Worm (Caenorhabditis elegans) whole organism, mixed stage, embryonic: ENCODE measurements around the gene cogc-8.

Source experiments
- M03D4.4 ChIP-seq: sonication (generic microtip); optimal IDR thresholded peaks from 2 replicates; lab custom pipeline; 2017; ENCODE audit warnings: mild to moderate bottlenecking, missing genetic modification characterization, missing compliant biosample characterization
- bed-3 ChIP-seq: fragments of 200-800 bp; sonication (Bioruptor generic); optimal IDR thresholded peaks from 3 replicates; lab custom pipeline; 2018; ENCODE audit warnings: mild to moderate bottlenecking, missing genetic modification characterization, moderate library complexity, missing compliant biosample characterization
- blmp-1 ChIP-seq: fragments of 150-350 bp; optimal IDR thresholded peaks from 2 replicates; lab custom pipeline; 2014; ENCODE audit warnings: missing biosample characterization, missing genetic modification characterization
- ceh-39 ChIP-seq: fragments of 150-350 bp; optimal IDR thresholded peaks from 2 replicates; lab custom pipeline; 2014; ENCODE audit warnings: missing biosample characterization, missing genetic modification characterization
- ceh-43 ChIP-seq: fragments of 200-800 bp; sonication (Bioruptor generic); optimal IDR thresholded peaks from 2 replicates; lab custom pipeline; 2018; ENCODE audit warnings: mild to moderate bottlenecking, missing genetic modification characterization, moderate library complexity, missing compliant biosample characterization
- ceh-83 ChIP-seq: fragments of 200-800 bp; sonication (Bioruptor generic); optimal IDR thresholded peaks from 2 replicates; lab custom pipeline; 2018; ENCODE audit warnings: mild to moderate bottlenecking, missing genetic modification characterization, missing compliant biosample characterization
- ces-1 ChIP-seq: fragments of 150-350 bp; optimal IDR thresholded peaks from 2 replicates; lab custom pipeline; 2014; ENCODE audit warnings: missing biosample characterization, missing genetic modification reagents, missing genetic modification characterization
- cnd-1 ChIP-seq: fragments of 200-800 bp; sonication (Bioruptor generic); optimal IDR thresholded peaks from 2 replicates; lab custom pipeline; 2018; ENCODE audit warnings: mild to moderate bottlenecking, missing genetic modification characterization, missing compliant biosample characterization
- drap-1 ChIP-seq: fragments of 200-800 bp; sonication (Bioruptor generic); optimal IDR thresholded peaks from 3 replicates; lab custom pipeline; 2018; ENCODE audit warnings: mild to moderate bottlenecking, missing genetic modification characterization, missing compliant biosample characterization
- elt-1 ChIP-seq: sonication (generic microtip); optimal IDR thresholded peaks from 2 replicates; lab custom pipeline; 2017; ENCODE audit warnings: missing genetic modification characterization, mild to moderate bottlenecking, missing compliant biosample characterization, antibody characterized with exemption, moderate library complexity, borderline replicate concordance; ENCODE audit not compliant: insufficient read depth
- elt-3 ChIP-seq: fragments of 150-350 bp; optimal IDR thresholded peaks from 2 replicates; lab custom pipeline; 2014; ENCODE audit warnings: missing biosample characterization, missing genetic modification characterization
- flh-1 ChIP-seq: fragments of 200-800 bp; sonication (Bioruptor generic); optimal IDR thresholded peaks from 2 replicates; lab custom pipeline; 2018; ENCODE audit warnings: mild to moderate bottlenecking, missing genetic modification characterization, moderate library complexity, missing compliant biosample characterization
- ham-2 ChIP-seq: fragments of 200-800 bp; sonication (Bioruptor generic); optimal IDR thresholded peaks from 2 replicates; lab custom pipeline; 2018; ENCODE audit warnings: mild to moderate bottlenecking, missing genetic modification characterization, missing compliant biosample characterization
- hlh-1 ChIP-seq: fragments of 150-350 bp; optimal IDR thresholded peaks from 2 replicates; lab custom pipeline; 2014; ENCODE audit warnings: missing biosample characterization, missing genetic modification reagents, missing genetic modification characterization
- lin-13 ChIP-seq: fragments of 150-350 bp; optimal IDR thresholded peaks from 2 replicates; lab custom pipeline; 2014; ENCODE audit warnings: missing biosample characterization, missing genetic modification characterization
- lin-32 ChIP-seq: fragments of 200-800 bp; sonication (Bioruptor generic); optimal IDR thresholded peaks from 2 replicates; lab custom pipeline; 2018; ENCODE audit warnings: mild to moderate bottlenecking, missing genetic modification characterization, missing compliant biosample characterization
- lsy-2 ChIP-seq: fragments of 150-350 bp; optimal IDR thresholded peaks from 2 replicates; lab custom pipeline; 2014; ENCODE audit warnings: missing biosample characterization, missing genetic modification characterization
- mab-5 ChIP-seq: fragments of 150-350 bp; optimal IDR thresholded peaks from 2 replicates; lab custom pipeline; 2014; ENCODE audit warnings: missing biosample characterization, missing genetic modification characterization
- mep-1 ChIP-seq: fragments of 150-350 bp; optimal IDR thresholded peaks from 2 replicates; lab custom pipeline; 2017; ENCODE audit warnings: missing biosample characterization, missing genetic modification reagents, missing genetic modification characterization, inconsistent platforms
- mls-2 ChIP-seq: sonication (generic microtip); optimal IDR thresholded peaks from 2 replicates; lab custom pipeline; 2016; ENCODE audit warnings: mild to moderate bottlenecking, missing genetic modification characterization, moderate library complexity, missing compliant biosample characterization
- nhr-12 ChIP-seq: fragments of 150-350 bp; optimal IDR thresholded peaks from 2 replicates; lab custom pipeline; 2014; ENCODE audit warnings: missing biosample characterization, missing genetic modification characterization
- nhr-2 ChIP-seq: fragments of 150-350 bp; optimal IDR thresholded peaks from 2 replicates; lab custom pipeline; 2014; ENCODE audit warnings: missing biosample characterization, missing genetic modification characterization
- nhr-237 ChIP-seq: fragments of 150-350 bp; optimal IDR thresholded peaks from 2 replicates; lab custom pipeline; 2014; ENCODE audit warnings: missing biosample characterization, missing genetic modification characterization
- nhr-28 ChIP-seq: fragments of 150-350 bp; optimal IDR thresholded peaks from 2 replicates; lab custom pipeline; 2014; ENCODE audit warnings: missing biosample characterization, missing genetic modification characterization
- nhr-76 ChIP-seq: sonication (generic microtip); optimal IDR thresholded peaks from 2 replicates; lab custom pipeline; 2017; ENCODE audit warnings: missing biosample characterization, missing genetic modification characterization
- pha-4 ChIP-seq: fragments of 150-350 bp; optimal IDR thresholded peaks from 2 replicates; lab custom pipeline; 2018; ENCODE audit warnings: missing biosample characterization, missing genetic modification reagents, missing genetic modification characterization
- sem-2 ChIP-seq: fragments of 200-800 bp; sonication (Bioruptor generic); optimal IDR thresholded peaks from 2 replicates; lab custom pipeline; 2018; ENCODE audit warnings: mild to moderate bottlenecking, missing genetic modification characterization, missing compliant biosample characterization
- snpc-4 ChIP-seq: fragments of 150-350 bp; optimal IDR thresholded peaks from 2 replicates; lab custom pipeline; 2014; ENCODE audit warnings: missing biosample characterization, missing genetic modification characterization
- sptf-1 ChIP-seq: sonication (generic microtip); optimal IDR thresholded peaks from 2 replicates; lab custom pipeline; 2017; ENCODE audit warnings: mild to moderate bottlenecking, missing genetic modification characterization, moderate library complexity, missing compliant biosample characterization
- tbx-8 ChIP-seq: fragments of 200-800 bp; sonication (Bioruptor generic); optimal IDR thresholded peaks from 2 replicates; lab custom pipeline; 2018; ENCODE audit warnings: mild to moderate bottlenecking, missing genetic modification characterization, moderate library complexity, missing compliant biosample characterization
- unc-120 ChIP-seq: sonication (generic microtip); optimal IDR thresholded peaks from 2 replicates; lab custom pipeline; 2017; ENCODE audit warnings: missing genetic modification characterization, missing compliant biosample characterization; ENCODE audit not compliant: poor library complexity, severe bottlenecking
- unc-39 ChIP-seq: fragments of 150-350 bp; optimal IDR thresholded peaks from 2 replicates; lab custom pipeline; 2014; ENCODE audit warnings: missing biosample characterization, missing genetic modification characterization
- unc-62 ChIP-seq: fragments of 150-350 bp; optimal IDR thresholded peaks from 2 replicates; lab custom pipeline; 2014; ENCODE audit warnings: missing biosample characterization, missing genetic modification reagents, missing genetic modification characterization
- zip-8 ChIP-seq: fragments of 150-350 bp; optimal IDR thresholded peaks from 2 replicates; lab custom pipeline; 2014; ENCODE audit warnings: missing biosample characterization, missing genetic modification characterization
- ztf-11 ChIP-seq: fragments of 150-350 bp; optimal IDR thresholded peaks from 2 replicates; lab custom pipeline; 2014; ENCODE audit warnings: missing biosample characterization, missing genetic modification characterization

The cogc-8 gene

DNA sequence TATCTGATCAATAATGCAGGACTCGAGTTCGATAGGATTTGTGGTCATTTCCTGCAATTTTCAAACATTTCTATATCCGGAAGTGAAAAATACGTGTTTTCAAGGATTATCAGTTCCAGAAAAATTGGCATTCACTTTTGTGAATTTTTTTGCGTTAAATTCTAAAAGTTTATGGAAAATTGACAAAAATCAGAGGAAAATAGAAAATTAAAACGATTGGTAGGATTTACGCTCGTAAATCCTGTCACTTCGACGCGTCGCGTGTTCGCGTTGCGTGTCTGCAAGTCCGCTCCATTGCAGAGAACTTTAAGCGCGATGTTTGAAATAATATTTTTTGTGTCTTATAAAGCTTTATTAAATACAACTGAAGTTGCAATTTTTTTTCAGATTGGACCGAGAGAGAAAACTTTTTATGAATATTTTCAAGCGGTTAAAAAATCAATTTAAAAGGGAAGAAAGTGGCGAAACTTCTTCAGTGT, 15.2 kb downstream of the cogc-8 start, which contains the start of gene rcat-1:
rcat-1 (minus strand) TSS at position 51 of the 479 bp plus-strand sequence.
- TF ChIP-seq bed-3 (GFP tag; lab: Kevin White, UChicago) (no peak), unc-62 (GFP tag; lab: Kevin White, UChicago) (peak; percentile 59), hlh-1 (tag; lab: Kevin White, UChicago) (peak; percentile 36), ces-1 (peak; percentile 72), unc-39 (no peak), pha-4 (tag; lab: Kevin White, UChicago) (peak; percentile 78), zip-8 (tag; lab: Kevin White, UChicago) (no peak), flh-1 (GFP tag; lab: Kevin White, UChicago) (no peak), nhr-12 (tag; lab: Kevin White, UChicago) (no peak), sptf-1 (tag; lab: Kevin White, UChicago) (no peak), ztf-11 (tag; lab: Kevin White, UChicago) (no peak), ham-2 (GFP tag; lab: Kevin White, UChicago) (no peak), drap-1 (no peak), lin-32 (GFP tag; lab: Kevin White, UChicago) (no peak), mls-2 (tag; lab: Kevin White, UChicago) (no peak), nhr-28 (tag; lab: Kevin White, UChicago) (no peak), unc-120 (tag; lab: Kevin White, UChicago) (peak; percentile 8), ceh-83 (GFP tag; lab: Kevin White, UChicago) (no peak), elt-1 (tag; lab: Kevin White, UChicago) (no peak), elt-3 (no peak), nhr-2 (tag; lab: Kevin White, UChicago) (peak; percentile 10), ceh-43 (GFP tag; lab: Kevin White, UChicago) (no peak), ceh-39 (tag; lab: Kevin White, UChicago) (peak; percentile 74), nhr-76 (tag; lab: Kevin White, UChicago) (no peak), snpc-4 (tag; lab: Kevin White, UChicago) (no peak), sem-2 (GFP tag; lab: Kevin White, UChicago) (no peak), M03D4.4 (no peak), mab-5 (tag; lab: Kevin White, UChicago) (no peak), blmp-1 (tag; lab: Kevin White, UChicago) (no peak), mep-1 (tag; lab: Kevin White, UChicago) (peak; percentile 95), lsy-2 (tag; lab: Kevin White, UChicago) (peak; percentile 87), lin-13 (tag; lab: Kevin White, UChicago) (peak; percentile 89), cnd-1 (peak; percentile 9), nhr-237 (tag; lab: Kevin White, UChicago) (peak; percentile 83), tbx-8 (GFP tag; lab: Kevin White, UChicago) (no peak)

DNA sequence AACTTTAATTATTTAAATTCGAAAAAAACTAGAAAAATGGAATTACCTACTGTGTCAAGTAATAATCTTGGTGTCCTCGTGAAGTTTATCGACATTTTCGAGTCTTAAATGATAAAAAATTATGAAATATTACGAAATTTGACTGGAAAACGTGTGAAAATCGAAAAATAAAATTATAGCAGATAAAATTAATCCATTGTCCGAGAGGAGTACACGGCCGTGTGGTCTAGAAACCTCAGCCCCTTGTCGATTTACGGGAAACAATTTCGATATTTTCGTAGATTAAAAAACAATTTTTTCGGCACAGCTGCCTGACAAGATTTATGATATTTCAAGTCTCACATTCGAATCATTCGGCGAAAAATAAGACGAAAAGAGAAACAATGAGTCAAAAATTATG, 16.8 kb downstream of the cogc-8 start, which contains the start of gene R02D3.8:
R02D3.8 (minus strand) TSS at position 109 of the 400 bp plus-strand sequence.
- TF ChIP-seq pha-4 (tag; lab: Kevin White, UChicago) (no peak), ces-1 (peak; percentile 4)

DNA sequence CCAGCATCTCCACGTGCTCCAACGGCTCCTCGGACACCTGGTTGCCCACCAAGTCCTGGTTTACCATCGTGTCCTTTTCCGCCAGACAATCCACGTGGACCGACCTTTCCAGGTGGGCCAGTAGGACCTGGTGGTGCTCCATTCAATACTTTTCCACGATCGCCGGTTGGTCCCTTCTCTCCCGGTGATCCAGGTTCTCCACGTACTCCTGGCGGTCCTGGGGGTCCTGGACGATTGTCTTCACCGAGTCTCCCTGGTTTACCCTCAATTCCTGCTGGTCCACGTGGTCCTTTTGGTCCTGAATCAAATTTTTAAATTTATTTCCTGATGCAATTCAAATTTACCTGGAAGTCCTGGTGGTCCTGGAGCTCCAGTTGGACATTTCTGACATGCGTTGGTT, 18.1 kb downstream of the cogc-8 start:
- TF ChIP-seq ztf-11 (tag; lab: Kevin White, UChicago) (no peak), bed-3 (GFP tag; lab: Kevin White, UChicago) (no peak), unc-120 (tag; lab: Kevin White, UChicago) (no peak), tbx-8 (GFP tag; lab: Kevin White, UChicago) (no peak)

DNA sequence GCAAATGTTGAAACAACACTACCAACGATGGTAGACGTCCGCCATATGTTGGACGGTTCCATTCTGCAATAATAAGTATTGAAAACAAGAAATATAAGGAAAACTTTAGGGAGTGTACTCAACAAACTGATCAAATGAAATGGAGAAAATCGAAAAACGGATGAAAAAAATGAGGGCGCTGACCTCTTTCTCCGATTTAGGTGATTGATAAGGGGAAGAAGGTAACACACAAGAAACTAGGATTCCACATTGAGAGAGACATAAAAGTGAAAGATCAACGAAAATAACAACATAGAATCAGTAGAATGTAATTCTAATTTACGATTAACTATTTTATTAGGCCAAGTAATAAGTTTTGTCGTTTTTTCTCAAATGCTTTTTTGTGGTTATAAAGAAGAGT, 18.9 kb downstream of the cogc-8 start, which contains the start of gene dpy-9:
dpy-9 (minus strand) TSS at position 63 of the 400 bp plus-strand sequence.
- TF ChIP-seq nhr-237 (tag; lab: Kevin White, UChicago) = no peak
- TF ChIP-seq drap-1 = no peak
- TF ChIP-seq hlh-1 (tag; lab: Kevin White, UChicago) = no peak
- no peak for TF ChIP-seq flh-1 (GFP tag; lab: Kevin White, UChicago)
